Worm (Caenorhabditis elegans): ENCODE results near the gene grwd-1.

ce11 chrIII:5173139-5173538 lies 19.9 kb downstream of the grwd-1 start, which contains the start of gene emb-1:
- no peak for TF ChIP-seq ceh-9 (tag; optimal IDR thresholded peaks at IDR 0.05)
- TF ChIP-seq unc-55 (GFP tag; optimal IDR thresholded peaks at IDR 0.05), result no peak
- TF ChIP-seq ceh-24 (tag; optimal IDR thresholded peaks at IDR 0.05), result no peak
- no peak for TF ChIP-seq ceh-31 (tag; optimal IDR thresholded peaks at IDR 0.05)
- TF ChIP-seq tbx-2 (tag; optimal IDR thresholded peaks at IDR 0.05), result no peak
- no peak for TF ChIP-seq ama-1 (optimal IDR thresholded peaks at IDR 0.05)
- no peak for TF ChIP-seq mec-3 (tag; optimal IDR thresholded peaks at IDR 0.05; ENCODE audit: borderline replicate concordance)
- TF ChIP-seq hlh-30 (tag; optimal IDR thresholded peaks at IDR 0.05; ENCODE audit: insufficient read depth), result no peak
- no peak for TF ChIP-seq ceh-48 (tag; optimal IDR thresholded peaks at IDR 0.05)
- no peak for TF ChIP-seq unc-86 (tag; optimal IDR thresholded peaks at IDR 0.05)
- no peak for TF ChIP-seq elt-2 (tag; optimal IDR thresholded peaks at IDR 0.05)
- no peak for TF ChIP-seq pqm-1 (tag; optimal IDR thresholded peaks at IDR 0.05)
- TF ChIP-seq ceh-22 (tag; optimal IDR thresholded peaks at IDR 0.05), result no peak

All from whole organism, late embryonic.